Worm (Caenorhabditis elegans) whole organism, L1 larva: ENCODE measurements around the gene F21E9.2.
A peak's percentile ranks its signal among the peaks of the same experiment; 100 is the strongest.

Experiments
- blmp-1 ChIP-seq: fragments of 150-350 bp; optimal IDR thresholded peaks from 2 replicates; lab custom pipeline; 2014; ENCODE audit warnings: missing biosample characterization, missing genetic modification characterization
- efl-1 ChIP-seq, 4 experiments: fragments of 150-350 bp; optimal IDR thresholded peaks in 3 of 4; peaks in 1 of 4; 1 replicate in 1 of 4; 2 replicates in 3 of 4; lab custom pipeline; 2014; ENCODE audit warnings: missing biosample characterization in 2 of 4, missing genetic modification characterization in 2 of 4, missing genetic modification reagents in 2 of 4
- egl-27 ChIP-seq, 2 experiments: fragments of 150-350 bp in 1 of 2; sonication (generic microtip); optimal IDR thresholded peaks; 3 replicates each; lab custom pipeline; 2017 to 2018; ENCODE audit warnings: missing biosample characterization in 2 of 2, missing genetic modification characterization in 2 of 2, missing genetic modification reagents in 2 of 2
- elt-3 ChIP-seq, 6 experiments: fragments of 150-350 bp in 1 of 6; sonication (generic microtip); optimal IDR thresholded peaks; 2 replicates each; lab custom pipeline; 2017 to 2018; ENCODE audit warnings: missing biosample characterization in 6 of 6, missing genetic modification characterization in 6 of 6, inconsistent platforms in 1 of 6
- fos-1 ChIP-seq: fragments of 150-350 bp; optimal IDR thresholded peaks from 2 replicates; lab custom pipeline; 2014; ENCODE audit warnings: missing biosample characterization, missing genetic modification characterization
- hlh-4 ChIP-seq: sonication (generic microtip); optimal IDR thresholded peaks from 2 replicates; lab custom pipeline; 2016; ENCODE audit warnings: mild to moderate bottlenecking, missing genetic modification characterization, missing compliant biosample characterization
- isw-1 ChIP-seq: fragments of 200-800 bp; sonication (Bioruptor generic); IDR thresholded peaks from 2 replicates; pipeline ENCODE4 v1.3.6; 2022; ENCODE audit warnings: missing genetic modification characterization, missing compliant biosample characterization
- lsy-2 ChIP-seq, 2 experiments: fragments of 150-350 bp; optimal IDR thresholded peaks; 2 replicates each; lab custom pipeline; 2014; ENCODE audit warnings: missing biosample characterization in 2 of 2, missing genetic modification characterization in 2 of 2
- nhr-76 ChIP-seq: sonication (generic microtip); optimal IDR thresholded peaks from 2 replicates; lab custom pipeline; 2017; ENCODE audit warnings: missing biosample characterization, missing genetic modification characterization
- snpc-4 ChIP-seq: fragments of 150-350 bp; optimal IDR thresholded peaks from 2 replicates; lab custom pipeline; 2014; ENCODE audit warnings: missing biosample characterization, missing genetic modification characterization
- unc-98 ChIP-seq: fragments of 200-800 bp; sonication (Bioruptor generic); IDR thresholded peaks from 2 replicates; pipeline ENCODE4 v1.3.6; 2022; ENCODE audit warnings: missing genetic modification characterization, missing compliant biosample characterization

DNA sequence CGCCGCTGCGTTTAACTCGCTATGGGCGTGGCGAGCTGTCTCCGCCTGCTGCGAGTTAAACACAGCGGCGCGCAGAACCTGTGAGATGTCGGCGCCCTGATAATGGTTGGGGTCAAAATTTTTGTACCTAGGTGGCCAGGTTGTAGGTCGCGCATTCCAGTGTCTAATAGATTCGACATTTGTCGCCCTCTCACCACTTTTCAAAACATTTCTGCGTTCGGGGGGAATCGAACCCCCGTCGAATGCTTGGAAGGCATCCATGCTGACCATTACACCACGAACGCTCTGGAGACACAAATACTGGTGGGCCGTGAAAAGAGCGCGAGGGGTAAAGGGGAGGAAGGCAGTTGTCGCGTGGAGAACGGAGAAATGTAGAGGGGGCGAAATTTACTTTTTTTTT lies 49.6 kb upstream of the F21E9.2 start:
- TF ChIP-seq nhr-76 (tag; lab: Kevin White, UChicago) (no peak), efl-1 (optimal IDR thresholded peaks at IDR 0.05; lab: Kevin White, UChicago) (peak; percentile 9 to 24), efl-1 (GFP tag; optimal IDR thresholded peaks at IDR 0.05 in 1 of 2; lab: Kevin White, UChicago) (peak in 1 of 2 experiments; percentile 63), unc-98 (GFP tag; lab: Robert Waterston, UW) (no peak), fos-1 (tag; lab: Kevin White, UChicago) (peak; percentile 36), egl-27 (tag; optimal IDR thresholded peaks at IDR 0.05; lab: Kevin White, UChicago) (no peak), elt-3 (tag; optimal IDR thresholded peaks at IDR 0.05; lab: Kevin White, UChicago) (no peak), isw-1 (no peak), hlh-4 (tag; lab: Kevin White, UChicago) (no peak), blmp-1 (no peak), lsy-2 (tag; optimal IDR thresholded peaks at IDR 0.05; lab: Kevin White, UChicago) (peak; percentile 32 to 39), snpc-4 (tag; lab: Kevin White, UChicago) (peak; percentile 69)
